Fruit fly (Drosophila melanogaster): ENCODE data around the gene CG31157.

Gene CG31157

dm6 chr3R:13072052-13072451, 24.5 kb downstream of the CG31157 start:
- no peak for TF ChIP-seq CG3919 (GFP tag; optimal IDR thresholded peaks at IDR 0.05)
- TF ChIP-seq cyc (GFP tag; optimal IDR thresholded peaks at IDR 0.05): no peak
- no peak for TF ChIP-seq achi (GFP tag; optimal IDR thresholded peaks at IDR 0.05)
- no peak for TF ChIP-seq Met (GFP tag; optimal IDR thresholded peaks at IDR 0.05)
- TF ChIP-seq Hr38 (GFP tag; optimal IDR thresholded peaks at IDR 0.05): no peak
- TF ChIP-seq Eip78C (GFP tag): no peak

dm6 chr3R:13073174-13073573, 25.6 kb downstream of the CG31157 start:
- TF ChIP-seq Eip78C (GFP tag) (peak; percentile 3), CG10631 (GFP tag; optimal IDR thresholded peaks at IDR 0.05) (no peak)

- no peak for TF ChIP-seq Sox102F (GFP tag; optimal IDR thresholded peaks at IDR 0.05)
- TF ChIP-seq Ets96B (tag; optimal IDR thresholded peaks at IDR 0.05): no peak
- no peak for TF ChIP-seq CG6808 (GFP tag; optimal IDR thresholded peaks at IDR 0.05)
- TF ChIP-seq fd59A (GFP tag; optimal IDR thresholded peaks at IDR 0.05): no peak
- TF ChIP-seq CG31627 (GFP tag; optimal IDR thresholded peaks at IDR 0.05): no peak
- no peak for TF ChIP-seq Hr38 (GFP tag; optimal IDR thresholded peaks at IDR 0.05)
- no peak for TF ChIP-seq CG8119 (GFP tag; IDR thresholded peaks at IDR 0.05)
- no peak for TF ChIP-seq CG6792 (GFP tag; optimal IDR thresholded peaks at IDR 0.05)
- TF ChIP-seq ss (GFP tag; optimal IDR thresholded peaks at IDR 0.05): no peak
- no peak for TF ChIP-seq Hr39 (GFP tag; optimal IDR thresholded peaks at IDR 0.05)
These were observed 27.1 kb downstream of the CG31157 start for dm6 chr3R:13074588-13074987.

dm6 chr3R:13075728-13076127, 28.2 kb downstream of the CG31157 start:
- TF ChIP-seq dac (GFP tag; optimal IDR thresholded peaks at IDR 0.05): no peak
- TF ChIP-seq Hr39 (GFP tag; optimal IDR thresholded peaks at IDR 0.05): no peak
- TF ChIP-seq dsx (GFP tag; optimal IDR thresholded peaks at IDR 0.05; ENCODE audit: poor library complexity, severe bottlenecking): no peak
- no peak for TF ChIP-seq CG8119 (GFP tag; IDR thresholded peaks at IDR 0.05)
- no peak for TF ChIP-seq Hr38 (GFP tag; optimal IDR thresholded peaks at IDR 0.05)
- no peak for TF ChIP-seq Eip78C (GFP tag)
- no peak for TF ChIP-seq acj6 (GFP tag; optimal IDR thresholded peaks at IDR 0.05)
- TF ChIP-seq lz (GFP tag; optimal IDR thresholded peaks at IDR 0.05): no peak
- TF ChIP-seq CG15336 (GFP tag; IDR thresholded peaks at IDR 0.05): no peak
- no peak for TF ChIP-seq cyc (GFP tag; optimal IDR thresholded peaks at IDR 0.05)
- no peak for TF ChIP-seq topi (GFP tag; optimal IDR thresholded peaks at IDR 0.05)
- TF ChIP-seq net (GFP tag; optimal IDR thresholded peaks at IDR 0.05): no peak
- no peak for TF ChIP-seq achi (GFP tag; optimal IDR thresholded peaks at IDR 0.05)
- TF ChIP-seq fkh (GFP tag; optimal IDR thresholded peaks at IDR 0.05): no peak
- no peak for TF ChIP-seq CG34406 (GFP tag; optimal IDR thresholded peaks at IDR 0.05)
- no peak for TF ChIP-seq eg (GFP tag; IDR thresholded peaks at IDR 0.05)
- TF ChIP-seq fd85E (GFP tag; optimal IDR thresholded peaks at IDR 0.05): no peak
- no peak for TF ChIP-seq Lpt (GFP tag; optimal IDR thresholded peaks at IDR 0.05)
- TF ChIP-seq CG16779 (tag; optimal IDR thresholded peaks at IDR 0.05): no peak

dm6 chr3R:13077262-13077661, 29.7 kb downstream of the CG31157 start:
- no peak for TF ChIP-seq Blimp-1 (GFP tag; optimal IDR thresholded peaks at IDR 0.05)
- TF ChIP-seq CG11762 (GFP tag; optimal IDR thresholded peaks at IDR 0.05; ENCODE audit: insufficient read depth): no peak
- TF ChIP-seq Sox14 (GFP tag; optimal IDR thresholded peaks at IDR 0.05): no peak
- no peak for TF ChIP-seq cyc (GFP tag; optimal IDR thresholded peaks at IDR 0.05)
- TF ChIP-seq CG6792 (GFP tag; optimal IDR thresholded peaks at IDR 0.05): no peak
- no peak for TF ChIP-seq dsx (GFP tag; optimal IDR thresholded peaks at IDR 0.05; ENCODE audit: poor library complexity, severe bottlenecking)
- TF ChIP-seq Sox15 (GFP tag; optimal IDR thresholded peaks at IDR 0.05): no peak
- no peak for TF ChIP-seq Ets96B (tag; optimal IDR thresholded peaks at IDR 0.05)
- no peak for TF ChIP-seq CG7368 (GFP tag; optimal IDR thresholded peaks at IDR 0.05)
- TF ChIP-seq svp (GFP tag): no peak
- no peak for TF ChIP-seq CG3919 (GFP tag; optimal IDR thresholded peaks at IDR 0.05)
- TF ChIP-seq Gug (GFP tag; IDR thresholded peaks at IDR 0.05): no peak
- TF ChIP-seq CG6854 (GFP tag; optimal IDR thresholded peaks at IDR 0.05): no peak
- TF ChIP-seq Eip75B (GFP tag; optimal IDR thresholded peaks at IDR 0.05): no peak
- no peak for TF ChIP-seq CG8632 (GFP tag; optimal IDR thresholded peaks at IDR 0.05)
- no peak for TF ChIP-seq CG4318 (GFP tag; optimal IDR thresholded peaks at IDR 0.05)
- TF ChIP-seq Eip78C (GFP tag): no peak
- no peak for TF ChIP-seq Met (GFP tag; optimal IDR thresholded peaks at IDR 0.05)

Data from whole organism, prepupa.